Worm (Caenorhabditis elegans): ENCODE data around the gene rps-27.

ce11 chrV:141257-141656, 37.4 kb upstream of the rps-27 start, which contains the start of gene W03F9.11:
- TF ChIP-seq alr-1 (tag; optimal IDR thresholded peaks at IDR 0.05) (no peak), ceh-16 (tag; optimal IDR thresholded peaks at IDR 0.05) (no peak), skn-1 (tag; optimal IDR thresholded peaks at IDR 0.05) (no peak), ceh-82 (tag; optimal IDR thresholded peaks at IDR 0.05) (no peak), sem-4 (tag; optimal IDR thresholded peaks at IDR 0.05) (no peak), unc-55 (GFP tag; optimal IDR thresholded peaks at IDR 0.05) (no peak), lin-39 (tag; optimal IDR thresholded peaks at IDR 0.05) (no peak), nhr-10 (tag; optimal IDR thresholded peaks at IDR 0.05) (no peak), elt-1 (tag; optimal IDR thresholded peaks at IDR 0.05) (no peak), F13H6.1 (tag; optimal IDR thresholded peaks at IDR 0.05) (no peak), nhr-6 (tag; optimal IDR thresholded peaks at IDR 0.05) (no peak), unc-62 (GFP tag; optimal IDR thresholded peaks at IDR 0.05) (no peak), blmp-1 (tag; optimal IDR thresholded peaks at IDR 0.05; ENCODE audit: insufficient read depth) (no peak), unc-39 (tag; optimal IDR thresholded peaks at IDR 0.05) (no peak)

All from whole organism, L2 larva.